Fruit fly (Drosophila melanogaster) Kc167 (cell line): ENCODE results near the gene msd5.

ENCODE experiments used
- h ChIP-seq: fragments of >200 bp; optimal IDR thresholded peaks from 3 replicates; lab custom pipeline; 2018; ENCODE audit warnings: missing external identifiers
- insv ChIP-seq: fragments of >200 bp; optimal IDR thresholded peaks from 3 replicates; lab custom pipeline; 2018; ENCODE audit warnings: missing external identifiers

DNA sequence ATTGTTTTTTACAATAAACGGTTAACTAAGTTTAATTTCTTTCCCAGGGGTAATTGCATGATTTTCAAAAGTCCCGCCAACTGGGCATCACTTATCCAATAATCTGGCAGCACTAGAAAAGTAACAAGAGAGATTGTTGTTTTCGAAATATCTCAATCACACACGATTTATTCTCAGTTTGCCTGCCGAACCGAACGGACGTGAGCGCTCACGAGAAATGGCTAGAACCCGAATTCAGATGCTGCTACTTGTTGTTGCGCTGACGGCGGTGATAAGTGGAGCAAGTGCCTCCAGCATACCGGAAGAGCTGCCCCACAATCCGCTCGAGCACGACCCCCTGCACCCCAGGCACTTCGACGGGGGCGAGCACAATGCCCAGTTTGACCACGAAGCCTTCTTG, 34.4 kb downstream of the msd5 start, which contains the start of gene scf:
- TF ChIP-seq h (lab: Kevin White, UChicago) (no peak), insv (no peak)
